Worm (Caenorhabditis elegans): Measurements from ENCODE around the gene sqst-2.
A peak's percentile ranks its signal among the peaks of the same experiment; 100 is the strongest.

The sqst-2 gene

ce11 chrIV:7310842-7311241, 17.9 kb downstream of the sqst-2 start:
- TF ChIP-seq unc-120 (tag; optimal IDR thresholded peaks at IDR 0.05; ENCODE audit: poor library complexity, severe bottlenecking), result no peak
- TF ChIP-seq hlh-1 (tag; optimal IDR thresholded peaks at IDR 0.05), result no peak
- TF ChIP-seq mls-2 (tag; optimal IDR thresholded peaks at IDR 0.05), result no peak
- no peak for TF ChIP-seq nhr-12 (tag; optimal IDR thresholded peaks at IDR 0.05)
- no peak for TF ChIP-seq sptf-1 (tag; optimal IDR thresholded peaks at IDR 0.05)
- TF ChIP-seq ham-2 (GFP tag; optimal IDR thresholded peaks at IDR 0.05), result no peak
- TF ChIP-seq ceh-39 (tag; optimal IDR thresholded peaks at IDR 0.05), result no peak
- no peak for TF ChIP-seq blmp-1 (tag; optimal IDR thresholded peaks at IDR 0.05)
- TF ChIP-seq cnd-1 (tag; optimal IDR thresholded peaks at IDR 0.05), result no peak
- TF ChIP-seq M03D4.4 (tag; optimal IDR thresholded peaks at IDR 0.05), result no peak
- no peak for TF ChIP-seq elt-1 (tag; optimal IDR thresholded peaks at IDR 0.05; ENCODE audit: borderline replicate concordance, insufficient read depth)
- TF ChIP-seq lin-13 (tag; optimal IDR thresholded peaks at IDR 0.05), result no peak
- TF ChIP-seq snpc-4 (tag; optimal IDR thresholded peaks at IDR 0.05), result no peak
- no peak for TF ChIP-seq drap-1 (GFP tag; optimal IDR thresholded peaks at IDR 0.05)
- no peak for TF ChIP-seq elt-3 (tag; optimal IDR thresholded peaks at IDR 0.05)
- TF ChIP-seq unc-39 (tag; optimal IDR thresholded peaks at IDR 0.05), result no peak

- TF ChIP-seq lin-32 (GFP tag; optimal IDR thresholded peaks at IDR 0.05) (no peak), sptf-1 (tag; optimal IDR thresholded peaks at IDR 0.05) (peak; percentile 5), lsy-2 (tag; optimal IDR thresholded peaks at IDR 0.05) (no peak)
Observed at ce11 chrIV:7310410-7310809, 18.4 kb downstream of the sqst-2 start, which contains the start of gene grl-4. Gene grl-4 (minus strand): TSS chrIV:7310760.

- no peak for TF ChIP-seq nhr-237 (tag; optimal IDR thresholded peaks at IDR 0.05)
- TF ChIP-seq tbx-8 (GFP tag; optimal IDR thresholded peaks at IDR 0.05), result no peak
- no peak for TF ChIP-seq ham-2 (GFP tag; optimal IDR thresholded peaks at IDR 0.05)
- no peak for TF ChIP-seq lin-13 (tag; optimal IDR thresholded peaks at IDR 0.05)
- TF ChIP-seq unc-39 (tag; optimal IDR thresholded peaks at IDR 0.05), result no peak
- TF ChIP-seq nhr-2 (tag; optimal IDR thresholded peaks at IDR 0.05), result no peak
Observed at ce11 chrIV:7309678-7310077, 19.1 kb downstream of the sqst-2 start.

ce11 chrIV:7308974-7309373, 19.8 kb downstream of the sqst-2 start, which contains the start of gene F42C5.6:
Gene F42C5.6 (minus strand): TSS chrIV:7309074.
- TF ChIP-seq M03D4.4 (tag; optimal IDR thresholded peaks at IDR 0.05) (no peak), zip-8 (tag; optimal IDR thresholded peaks at IDR 0.05) (no peak), ceh-39 (tag; optimal IDR thresholded peaks at IDR 0.05) (no peak), ceh-83 (GFP tag; optimal IDR thresholded peaks at IDR 0.05) (no peak), mls-2 (tag; optimal IDR thresholded peaks at IDR 0.05) (no peak), sem-2 (GFP tag; optimal IDR thresholded peaks at IDR 0.05) (no peak), elt-3 (tag; optimal IDR thresholded peaks at IDR 0.05) (no peak), bed-3 (GFP tag; optimal IDR thresholded peaks at IDR 0.05) (no peak), ham-2 (GFP tag; optimal IDR thresholded peaks at IDR 0.05) (no peak), lsy-2 (tag; optimal IDR thresholded peaks at IDR 0.05) (no peak), ztf-11 (tag; optimal IDR thresholded peaks at IDR 0.05) (no peak), snpc-4 (tag; optimal IDR thresholded peaks at IDR 0.05) (no peak), unc-62 (GFP tag; optimal IDR thresholded peaks at IDR 0.05) (no peak)

ce11 chrIV:7305325-7305724, 23.4 kb downstream of the sqst-2 start, which contains the start of gene npr-27:
Gene npr-27 (plus strand): TSS chrIV:7305625.
- no peak for TF ChIP-seq pha-4 (tag; optimal IDR thresholded peaks at IDR 0.05)
- no peak for TF ChIP-seq drap-1 (GFP tag; optimal IDR thresholded peaks at IDR 0.05)
- no peak for TF ChIP-seq unc-39 (tag; optimal IDR thresholded peaks at IDR 0.05)
- no peak for TF ChIP-seq mls-2 (tag; optimal IDR thresholded peaks at IDR 0.05)
- TF ChIP-seq unc-62 (GFP tag; optimal IDR thresholded peaks at IDR 0.05), result no peak
- no peak for TF ChIP-seq M03D4.4 (tag; optimal IDR thresholded peaks at IDR 0.05)
- no peak for TF ChIP-seq lin-13 (tag; optimal IDR thresholded peaks at IDR 0.05)
- TF ChIP-seq bed-3 (GFP tag; optimal IDR thresholded peaks at IDR 0.05), result no peak
- no peak for TF ChIP-seq tbx-8 (GFP tag; optimal IDR thresholded peaks at IDR 0.05)
- no peak for TF ChIP-seq elt-1 (tag; optimal IDR thresholded peaks at IDR 0.05; ENCODE audit: borderline replicate concordance, insufficient read depth)

ce11 chrIV:7301481-7301880, 27.3 kb downstream of the sqst-2 start:
- TF ChIP-seq drap-1 (GFP tag; optimal IDR thresholded peaks at IDR 0.05), result no peak
- TF ChIP-seq nhr-2 (tag; optimal IDR thresholded peaks at IDR 0.05), result no peak
- TF ChIP-seq ztf-11 (tag; optimal IDR thresholded peaks at IDR 0.05), result no peak
- TF ChIP-seq lin-13 (tag; optimal IDR thresholded peaks at IDR 0.05), result no peak
- no peak for TF ChIP-seq lsy-2 (tag; optimal IDR thresholded peaks at IDR 0.05)
- no peak for TF ChIP-seq nhr-237 (tag; optimal IDR thresholded peaks at IDR 0.05)
- no peak for TF ChIP-seq ceh-43 (GFP tag; optimal IDR thresholded peaks at IDR 0.05)
- TF ChIP-seq hlh-1 (tag; optimal IDR thresholded peaks at IDR 0.05), result no peak
- TF ChIP-seq lin-32 (GFP tag; optimal IDR thresholded peaks at IDR 0.05), result no peak
- TF ChIP-seq tbx-8 (GFP tag; optimal IDR thresholded peaks at IDR 0.05), result no peak
- no peak for TF ChIP-seq nhr-12 (tag; optimal IDR thresholded peaks at IDR 0.05)
- no peak for TF ChIP-seq sem-2 (GFP tag; optimal IDR thresholded peaks at IDR 0.05)
- TF ChIP-seq elt-1 (tag; optimal IDR thresholded peaks at IDR 0.05; ENCODE audit: borderline replicate concordance, insufficient read depth), result no peak
- TF ChIP-seq unc-39 (tag; optimal IDR thresholded peaks at IDR 0.05), result no peak
- TF ChIP-seq nhr-28 (tag; optimal IDR thresholded peaks at IDR 0.05), result no peak
- no peak for TF ChIP-seq blmp-1 (tag; optimal IDR thresholded peaks at IDR 0.05)
- no peak for TF ChIP-seq cnd-1 (tag; optimal IDR thresholded peaks at IDR 0.05)
- no peak for TF ChIP-seq pha-4 (tag; optimal IDR thresholded peaks at IDR 0.05)
- TF ChIP-seq flh-1 (GFP tag; optimal IDR thresholded peaks at IDR 0.05), result no peak

Measured in whole organism, mixed stage, embryonic.